Worm (Caenorhabditis elegans) whole organism, L1 larva: ENCODE data around the gene Y39A1A.31.

ENCODE experiments used
- fkh-10 ChIP-seq: sonication (generic microtip); optimal IDR thresholded peaks from 2 replicates; lab custom pipeline; 2017; ENCODE audit warnings: missing biosample characterization, missing genetic modification reagents, missing genetic modification characterization
- lsy-2 ChIP-seq, 2 experiments: fragments of 150-350 bp; optimal IDR thresholded peaks; 2 replicates each; lab custom pipeline; 2014; ENCODE audit warnings: missing biosample characterization in 2 of 2, missing genetic modification characterization in 2 of 2
- mdl-1 ChIP-seq, 2 experiments: fragments of 150-350 bp; optimal IDR thresholded peaks; 2 replicates each; lab custom pipeline; 2014 to 2017; ENCODE audit warnings: missing biosample characterization in 2 of 2, missing genetic modification characterization in 2 of 2, inconsistent platforms in 1 of 2
- pax-3 ChIP-seq: fragments of 200-800 bp; sonication (Bioruptor generic); optimal IDR thresholded peaks from 2 replicates; lab custom pipeline; 2018; ENCODE audit warnings: mild to moderate bottlenecking, missing genetic modification characterization, moderate library complexity, missing compliant biosample characterization
- unc-30 ChIP-seq: sonication (generic microtip); optimal IDR thresholded peaks from 2 replicates; lab custom pipeline; 2017; ENCODE audit warnings: missing biosample characterization, missing genetic modification characterization
- vab-15 ChIP-seq: sonication (generic microtip); optimal IDR thresholded peaks from 2 replicates; lab custom pipeline; 2017; ENCODE audit warnings: missing genotype, mild to moderate bottlenecking, missing genetic modification characterization, missing compliant biosample characterization

ce11 chrIII:10651634-10652033 lies 37.3 kb downstream of the Y39A1A.31 start:
- TF ChIP-seq vab-15 (tag; lab: Kevin White, UChicago) (no peak), pax-3 (tag; lab: Kevin White, UChicago) (no peak), mdl-1 (tag; optimal IDR thresholded peaks at IDR 0.05; lab: Kevin White, UChicago) (peak in 1 of 2 experiments; percentile 48), fkh-10 (GFP tag; lab: Kevin White, UChicago) (no peak), unc-30 (tag; lab: Kevin White, UChicago) (no peak), lsy-2 (tag; optimal IDR thresholded peaks at IDR 0.05; lab: Kevin White, UChicago) (peak; percentile 46 to 54)
